Worm (Caenorhabditis elegans) whole organism, young adult: ENCODE results near the gene dnj-11.

Experiments
- F33H1.4 ChIP-seq: fragments of 200-800 bp; sonication (Bioruptor generic); IDR thresholded peaks from 2 replicates; pipeline ENCODE4 v1.3.6; 2022; ENCODE audit warnings: missing genetic modification reagents, missing genetic modification characterization, missing compliant biosample characterization
- aptf-3 ChIP-seq: fragments of 200-800 bp; sonication (Bioruptor generic); IDR thresholded peaks from 2 replicates; pipeline ENCODE4 v1.3.6; 2022; ENCODE audit warnings: missing genetic modification characterization, missing compliant biosample characterization

DNA sequence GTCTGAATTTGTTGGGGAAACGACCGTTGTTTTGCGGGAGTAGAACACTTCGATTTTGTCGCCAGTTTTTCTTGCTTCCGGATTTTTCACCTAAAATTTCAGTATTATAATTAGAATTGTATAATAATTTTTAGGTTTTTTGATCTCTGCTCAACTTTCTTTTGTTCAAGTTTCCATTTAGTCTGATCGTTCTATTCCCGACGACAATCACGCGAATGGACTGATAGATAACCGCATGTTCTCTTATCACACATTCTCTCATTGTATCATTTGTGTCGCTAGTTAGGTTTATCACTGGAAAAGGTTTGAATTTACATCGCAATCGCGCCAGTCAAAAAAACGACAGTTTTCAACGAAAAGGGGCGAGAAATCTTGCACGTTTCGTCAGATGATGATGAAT lies 30.8 kb upstream of the dnj-11 start:
- TF ChIP-seq aptf-3 (no peak), F33H1.4 (no peak)
